Worm (Caenorhabditis elegans) whole organism, L2 larva: ENCODE results near the gene glb-30.

ENCODE experiments used
- Y55F3AM.14 ChIP-seq: fragments of 200-800 bp; sonication (Bioruptor generic); optimal IDR thresholded peaks from 2 replicates; lab custom pipeline; 2018; ENCODE audit warnings: mild to moderate bottlenecking, missing genetic modification characterization, missing compliant biosample characterization
- alr-1 ChIP-seq: fragments of 150-350 bp; optimal IDR thresholded peaks from 2 replicates; lab custom pipeline; 2014; ENCODE audit warnings: missing biosample characterization, missing genetic modification characterization
- aly-2 ChIP-seq: fragments of 150-350 bp; optimal IDR thresholded peaks from 2 replicates; lab custom pipeline; 2014; ENCODE audit warnings: missing biosample characterization, missing genetic modification characterization
- lsy-2 ChIP-seq, 2 experiments: fragments of 150-350 bp in 1 of 2; sonication (generic microtip) in 1 of 2; optimal IDR thresholded peaks; 2 replicates each; lab custom pipeline; 2014 to 2017; ENCODE audit warnings: missing biosample characterization in 2 of 2, missing genetic modification characterization in 2 of 2
- nhr-10 ChIP-seq: sonication (generic microtip); optimal IDR thresholded peaks from 2 replicates; lab custom pipeline; 2017; ENCODE audit warnings: missing biosample characterization, missing genetic modification characterization
- sma-3 ChIP-seq: sonication (generic microtip); optimal IDR thresholded peaks from 2 replicates; lab custom pipeline; 2016; ENCODE audit warnings: missing genetic modification reagents, missing genetic modification characterization, missing compliant biosample characterization
- zag-1 ChIP-seq: fragments of 150-350 bp; optimal IDR thresholded peaks from 2 replicates; lab custom pipeline; 2014; ENCODE audit warnings: missing biosample characterization, missing genetic modification characterization
- ztf-11 ChIP-seq: sonication (generic microtip); optimal IDR thresholded peaks from 2 replicates; lab custom pipeline; 2017; ENCODE audit warnings: missing biosample characterization, missing genetic modification characterization

- TF ChIP-seq alr-1 (tag; lab: Kevin White, UChicago) (no peak), zag-1 (tag; lab: Kevin White, UChicago) (no peak), Y55F3AM.14 (GFP tag; lab: Kevin White, UChicago) (no peak), sma-3 (GFP tag; lab: Kevin White, UChicago) (no peak), lsy-2 (tag; optimal IDR thresholded peaks at IDR 0.05; lab: Kevin White, UChicago) (no peak), ztf-11 (no peak), aly-2 (no peak), nhr-10 (tag; lab: Kevin White, UChicago) (no peak)
Measured at ce11 chrIII:1717772-1718171, 49.4 kb upstream of the glb-30 start.
